Fruit fly (Drosophila melanogaster) whole organism, embryonic: ENCODE measurements around the gene Vm26Ac.
A peak's percentile ranks its signal among the peaks of the same experiment; 100 is the strongest.

ENCODE experiments used
- CG10543 ChIP-seq: fragments of 200-800 bp; sonication (Bioruptor generic); optimal IDR thresholded peaks from 3 replicates; lab custom pipeline; 2017; ENCODE audit warnings: missing biosample characterization, mild to moderate bottlenecking, missing genetic modification characterization, moderate library complexity
- CG12219 ChIP-seq: fragments of 200-800 bp; sonication (Bioruptor generic); optimal IDR thresholded peaks from 3 replicates; lab custom pipeline; 2018; ENCODE audit warnings: missing biosample characterization, mild to moderate bottlenecking, missing genetic modification characterization
- CG12299 ChIP-seq: fragments of 200-800 bp; sonication (Bioruptor generic); optimal IDR thresholded peaks from 2 replicates; lab custom pipeline; 2018; ENCODE audit warnings: missing biosample characterization, mild to moderate bottlenecking, missing genetic modification characterization
- CG13894 ChIP-seq: fragments of 200-800 bp; sonication (Bioruptor generic); optimal IDR thresholded peaks from 3 replicates; lab custom pipeline; 2018; ENCODE audit warnings: missing biosample characterization, mild to moderate bottlenecking, missing genetic modification characterization, moderate library complexity
- CG1529 ChIP-seq: fragments of 200-800 bp; sonication (Bioruptor generic); optimal IDR thresholded peaks from 3 replicates; lab custom pipeline; 2018; ENCODE audit warnings: missing biosample characterization, missing genetic modification characterization
- CG15514 ChIP-seq: fragments of 200-800 bp; sonication (Bioruptor generic); optimal IDR thresholded peaks from 3 replicates; lab custom pipeline; 2017; ENCODE audit warnings: missing biosample characterization, missing genetic modification characterization, mild to moderate bottlenecking, moderate library complexity, missing genetic modification reagents
- CG1792 ChIP-seq: fragments of 200-800 bp; sonication (Bioruptor generic); optimal IDR thresholded peaks from 2 replicates; lab custom pipeline; 2016; ENCODE audit warnings: missing biosample characterization, missing genetic modification characterization
- CG18764 ChIP-seq: fragments of 200-800 bp; sonication (Bioruptor generic); optimal IDR thresholded peaks from 3 replicates; lab custom pipeline; 2016; ENCODE audit warnings: missing biosample characterization, missing genetic modification characterization
- CG2875 ChIP-seq: fragments of 200-800 bp; sonication (Bioruptor generic); optimal IDR thresholded peaks from 2 replicates; lab custom pipeline; 2017; ENCODE audit warnings: missing biosample characterization, mild to moderate bottlenecking, missing genetic modification characterization, missing genetic modification reagents
- CG31365 ChIP-seq: fragments of 200-800 bp; sonication (Bioruptor generic); optimal IDR thresholded peaks from 2 replicates; lab custom pipeline; 2018; ENCODE audit warnings: missing biosample characterization, mild to moderate bottlenecking, missing genetic modification characterization
- CG31388 ChIP-seq: fragments of 200-800 bp; sonication (Bioruptor generic); optimal IDR thresholded peaks from 2 replicates; lab custom pipeline; 2016; ENCODE audit warnings: missing biosample characterization, missing genetic modification characterization
- CG32532 ChIP-seq: fragments of 200-800 bp; sonication (Bioruptor generic); IDR thresholded peaks from 2 replicates; pipeline ENCODE4 v1.3.6; 2022; ENCODE audit warnings: missing biosample characterization, missing genetic modification characterization
- CG32772 ChIP-seq: fragments of 200-800 bp; sonication (Bioruptor generic); IDR thresholded peaks from 2 replicates; pipeline ENCODE4 v1.3.6; 2022; ENCODE audit warnings: missing biosample characterization, missing genetic modification characterization
- CG3281 ChIP-seq: fragments of 200-800 bp; sonication (Bioruptor generic); optimal IDR thresholded peaks from 3 replicates; lab custom pipeline; 2017; ENCODE audit warnings: missing biosample characterization, mild to moderate bottlenecking, missing genetic modification characterization
- CG6254 ChIP-seq: fragments of 200-800 bp; sonication (Bioruptor generic); optimal IDR thresholded peaks from 3 replicates; lab custom pipeline; 2017; ENCODE audit warnings: mild to moderate bottlenecking, missing biosample characterization, missing genetic modification reagents, missing genetic modification characterization
- CG6689 ChIP-seq: fragments of 200-800 bp; sonication (Bioruptor generic); IDR thresholded peaks from 2 replicates; pipeline ENCODE4 v1.3.6; 2022; ENCODE audit warnings: missing biosample characterization, missing genetic modification characterization
- Dip3 ChIP-seq: fragments of 200-800 bp; sonication (Bioruptor generic); optimal IDR thresholded peaks from 3 replicates; lab custom pipeline; 2016; ENCODE audit warnings: missing biosample characterization, missing genetic modification characterization
- E2f2 ChIP-seq: fragments of 200-800 bp; sonication (Bioruptor generic); IDR thresholded peaks from 2 replicates; pipeline ENCODE4 v1.3.6; 2022; ENCODE audit warnings: missing biosample characterization, missing genetic modification characterization
- Gsc ChIP-seq: fragments of 200-800 bp; sonication (Bioruptor generic); IDR thresholded peaks from 2 replicates; pipeline ENCODE4 v1.3.6; 2022; ENCODE audit warnings: missing biosample characterization, missing genetic modification characterization
- HHEX ChIP-seq: fragments of 200-800 bp; sonication (Bioruptor generic); optimal IDR thresholded peaks from 3 replicates; lab custom pipeline; 2017; ENCODE audit warnings: missing biosample characterization, mild to moderate bottlenecking, missing genetic modification characterization, missing genetic modification reagents
- HmgZ ChIP-seq: fragments of 200-800 bp; sonication (Bioruptor generic); optimal IDR thresholded peaks from 2 replicates; lab custom pipeline; 2018; ENCODE audit warnings: missing biosample characterization, mild to moderate bottlenecking, missing genetic modification characterization
- Jarid2 ChIP-seq: fragments of 200-800 bp; sonication (Bioruptor generic); optimal IDR thresholded peaks from 3 replicates; lab custom pipeline; 2017; ENCODE audit warnings: mild to moderate bottlenecking, missing biosample characterization, missing genetic modification reagents, missing genetic modification characterization
- MESR4 ChIP-seq: fragments of 200-800 bp; sonication (Bioruptor generic); optimal IDR thresholded peaks from 2 replicates; lab custom pipeline; 2018; ENCODE audit warnings: missing biosample characterization, mild to moderate bottlenecking, missing genetic modification characterization, moderate library complexity
- Mes4 ChIP-seq: fragments of 200-800 bp; sonication (Bioruptor generic); optimal IDR thresholded peaks from 2 replicates; lab custom pipeline; 2016; ENCODE audit warnings: missing biosample characterization, missing genetic modification characterization
- NC2α ChIP-seq: fragments of 200-800 bp; sonication (Bioruptor generic); optimal IDR thresholded peaks from 2 replicates; lab custom pipeline; 2016; ENCODE audit warnings: missing biosample characterization, missing genetic modification characterization
- Nf-YA ChIP-seq: fragments of 200-800 bp; sonication (Bioruptor generic); IDR thresholded peaks from 2 replicates; pipeline ENCODE4 v1.3.6; 2022; ENCODE audit warnings: missing biosample characterization, missing genetic modification characterization
- Nf-YC ChIP-seq: fragments of 200-800 bp; optimal IDR thresholded peaks from 3 replicates; lab custom pipeline; 2019; ENCODE audit warnings: missing biosample characterization, mild to moderate bottlenecking, missing genetic modification characterization, moderate library complexity
- NfI ChIP-seq: fragments of 200-800 bp; sonication (Bioruptor generic); optimal IDR thresholded peaks from 3 replicates; lab custom pipeline; 2018; ENCODE audit warnings: missing biosample characterization, mild to moderate bottlenecking, missing genetic modification characterization, moderate library complexity
- Pdp1 ChIP-seq, 2 experiments: fragments of 200-800 bp; sonication (Bioruptor generic); optimal IDR thresholded peaks; 3 replicates each; lab custom pipeline; 2016; ENCODE audit warnings: missing biosample characterization in 2 of 2, missing genetic modification characterization in 2 of 2, mild to moderate bottlenecking in 1 of 2, moderate library complexity in 1 of 2
- Poxn ChIP-seq: fragments of 200-800 bp; sonication (Bioruptor generic); IDR thresholded peaks from 2 replicates; pipeline ENCODE4 v1.3.6; 2022; ENCODE audit warnings: missing biosample characterization, missing genetic modification characterization
- Sry-β ChIP-seq: fragments of 200-800 bp; sonication (Bioruptor generic); optimal IDR thresholded peaks from 2 replicates; lab custom pipeline; 2018; ENCODE audit warnings: missing biosample characterization, mild to moderate bottlenecking, missing genetic modification characterization, moderate library complexity
- Ssrp ChIP-seq: fragments of 200-800 bp; sonication (Bioruptor generic); optimal IDR thresholded peaks from 2 replicates; lab custom pipeline; 2018; ENCODE audit warnings: missing biosample characterization, mild to moderate bottlenecking, missing genetic modification characterization, moderate library complexity
- Tbp ChIP-seq: fragments of >200 bp; optimal IDR thresholded peaks from 2 replicates; lab custom pipeline; 2018; ENCODE audit warnings: missing biosample characterization, missing genetic modification characterization
- bigmax ChIP-seq: fragments of 200-800 bp; sonication (Bioruptor generic); optimal IDR thresholded peaks from 2 replicates; lab custom pipeline; 2018; ENCODE audit warnings: missing biosample characterization, mild to moderate bottlenecking, missing genetic modification characterization
- btn ChIP-seq: fragments of 200-800 bp; sonication (Bioruptor generic); optimal IDR thresholded peaks from 2 replicates; lab custom pipeline; 2016; ENCODE audit warnings: missing biosample characterization, missing genetic modification characterization
- chinmo ChIP-seq: fragments of 200-800 bp; sonication (Bioruptor generic); IDR thresholded peaks from 4 replicates; pipeline ENCODE4 v1.3.6; 2022; ENCODE audit warnings: missing biosample characterization, missing genetic modification characterization; ENCODE audit not compliant: partially characterized antibody
- chn ChIP-seq: fragments of 200-800 bp; sonication (Bioruptor generic); optimal IDR thresholded peaks from 2 replicates; lab custom pipeline; 2016; ENCODE audit warnings: missing biosample characterization, missing genetic modification characterization
- danr ChIP-seq: fragments of 200-800 bp; sonication (Bioruptor generic); IDR thresholded peaks from 2 replicates; pipeline ENCODE4 v1.3.6; 2022; ENCODE audit warnings: missing biosample characterization, missing genetic modification characterization
- ems ChIP-seq: fragments of 200-800 bp; sonication (Bioruptor generic); optimal IDR thresholded peaks from 3 replicates; lab custom pipeline; 2016; ENCODE audit warnings: missing biosample characterization, missing genetic modification characterization
- fd102C ChIP-seq: fragments of 200-800 bp; sonication (Bioruptor generic); optimal IDR thresholded peaks from 2 replicates; lab custom pipeline; 2018; ENCODE audit warnings: missing biosample characterization, mild to moderate bottlenecking, missing genetic modification characterization, moderate library complexity
- hth ChIP-seq: fragments of >200 bp; optimal IDR thresholded peaks from 2 replicates; lab custom pipeline; 2017; ENCODE audit warnings: inconsistent platforms
- jumu ChIP-seq: fragments of 200-800 bp; sonication (Bioruptor generic); optimal IDR thresholded peaks from 3 replicates; lab custom pipeline; 2016; ENCODE audit warnings: missing biosample characterization, missing genetic modification characterization
- kah ChIP-seq: fragments of 200-800 bp; sonication (Bioruptor generic); optimal IDR thresholded peaks from 2 replicates; lab custom pipeline; 2018; ENCODE audit warnings: missing biosample characterization, mild to moderate bottlenecking, missing genetic modification characterization
- pfk ChIP-seq: fragments of 200-800 bp; sonication (Bioruptor generic); optimal IDR thresholded peaks from 2 replicates; lab custom pipeline; 2018; ENCODE audit warnings: missing biosample characterization, mild to moderate bottlenecking, missing genetic modification characterization, moderate library complexity
- prd ChIP-seq, 3 experiments: fragments of >200 bp in 2 of 3; fragments of 200-800 bp in 1 of 3; sonication (Bioruptor generic) in 1 of 3; optimal IDR thresholded peaks in 2 of 3; IDR thresholded peaks in 1 of 3; 2 replicates in 2 of 3; 3 replicates in 1 of 3; pipeline versions ENCODE4 v1.3.6 to Lab custom; 2017 to 2022; ENCODE audit warnings: missing biosample characterization in 1 of 3, missing genetic modification characterization in 1 of 3
- shn ChIP-seq: fragments of 200-800 bp; sonication (Bioruptor generic); optimal IDR thresholded peaks from 3 replicates; lab custom pipeline; 2016; ENCODE audit warnings: missing biosample characterization, missing genetic modification characterization
- slp2 ChIP-seq: fragments of 200-800 bp; sonication (Bioruptor generic); optimal IDR thresholded peaks from 2 replicates; lab custom pipeline; 2016; ENCODE audit warnings: missing biosample characterization, missing genetic modification characterization
- unc-4 ChIP-seq: fragments of 200-800 bp; sonication (Bioruptor generic); IDR thresholded peaks from 2 replicates; pipeline ENCODE4 v1.3.6; 2022; ENCODE audit warnings: missing biosample characterization, missing genetic modification characterization; ENCODE audit not compliant: partially characterized antibody

Gene Vm26Ac

DNA sequence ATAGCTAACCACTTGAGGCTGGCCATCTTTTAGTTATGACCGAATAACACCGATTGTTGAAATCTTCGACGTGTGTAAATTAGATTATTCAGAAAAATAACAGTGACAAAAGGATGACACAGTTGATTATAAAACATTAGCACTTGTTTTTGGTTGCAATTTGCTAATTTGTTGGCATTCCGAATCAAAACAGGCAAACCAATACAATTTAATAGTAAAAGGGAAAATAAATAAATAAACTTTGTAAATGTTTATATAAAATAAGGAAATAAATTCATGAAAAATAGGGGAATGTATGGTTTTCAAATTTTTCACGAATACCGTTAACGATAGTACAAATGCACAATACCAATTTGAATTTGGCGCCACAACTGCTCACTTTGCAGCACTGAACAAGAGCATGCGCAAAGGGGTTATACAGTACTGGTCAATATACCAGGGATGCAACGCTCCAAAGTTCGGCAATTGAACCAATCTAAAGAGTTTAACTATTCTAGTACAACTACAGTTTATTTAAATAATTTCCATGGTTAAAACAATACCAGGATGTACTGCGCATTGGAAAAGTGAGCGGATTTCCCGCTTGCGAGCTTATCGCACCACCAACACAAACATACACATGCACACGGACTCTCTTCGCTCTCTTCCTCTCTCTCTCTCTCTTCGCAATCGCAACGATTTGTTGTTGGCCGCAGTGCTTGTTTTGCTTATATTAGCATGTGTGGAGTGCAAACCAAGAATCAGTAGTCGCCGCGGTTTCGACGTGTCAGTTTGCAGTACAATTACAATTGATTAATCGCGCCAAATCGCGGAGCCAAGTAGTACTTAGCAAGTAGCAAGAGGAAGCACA, 15.0 kb downstream of the Vm26Ac start, which contains the start of the genes Sfp26Ad and Gpdh1 (continued):
- TF ChIP-seq CG1792 (peak; percentile 56), CG6689 (GFP tag; lab: Robert Waterston, UW) (0 out of 2 replicates have a peak, but pooled peaks have one; percentile 24), CG3281 (GFP tag; lab: Kevin White, UChicago) (peak; percentile 60), Nf-YC (tag; lab: Kevin White, UChicago) (peak; percentile 71), CG1529 (peak; percentile 41), CG6254 (GFP tag; lab: Kevin White, UChicago) (peak; percentile 2), E2f2 (peak; percentile 100), Gsc (GFP tag; lab: Robert Waterston, UW) (no peak), CG15514 (GFP tag; lab: Kevin White, UChicago) (peak; percentile 97), bigmax (GFP tag; lab: Kevin White, UChicago) (peak; percentile 23), ems (GFP tag; lab: Kevin White, UChicago) (peak; percentile 87), CG32772 (GFP tag; lab: Robert Waterston, UW) (peak; percentile 66), NfI (peak; percentile 82), btn (GFP tag; lab: Kevin White, UChicago) (peak; percentile 11), HmgZ (tag; lab: Kevin White, UChicago) (peak; percentile 80), Sry-β (GFP tag; lab: Kevin White, UChicago) (no peak), CG10543 (GFP tag; lab: Kevin White, UChicago) (peak; percentile 68), Ssrp (tag; lab: Kevin White, UChicago) (peak; percentile 14), pfk (GFP tag; lab: Kevin White, UChicago) (peak; percentile 7), kah (peak; percentile 1), CG12299 (peak; percentile 64), chn (GFP tag; lab: Kevin White, UChicago) (peak; percentile 74), Jarid2 (peak; percentile 87), jumu (GFP tag; lab: Kevin White, UChicago) (peak; percentile 87), shn (GFP tag; lab: Kevin White, UChicago) (peak; percentile 55), CG13894 (tag; lab: Kevin White, UChicago) (peak; percentile 60), CG32532 (peak; percentile 80), prd (optimal IDR thresholded peaks at IDR 0.05; lab: Kevin White, UChicago) (no peak), prd (GFP tag; IDR thresholded peaks at IDR 0.05; lab: Robert Waterston, UW) (peak; percentile 74), danr (GFP tag; lab: Robert Waterston, UW) (no peak), fd102C (GFP tag; lab: Kevin White, UChicago) (peak; percentile 2), Nf-YA (peak; percentile 36), Dip3 (GFP tag; lab: Kevin White, UChicago) (peak; percentile 83), CG18764 (GFP tag; lab: Kevin White, UChicago) (peak; percentile 67), NC2α (GFP tag; lab: Kevin White, UChicago) (peak; percentile 51), CG2875 (GFP tag; lab: Kevin White, UChicago) (peak; percentile 61), Pdp1 (GFP tag; optimal IDR thresholded peaks at IDR 0.05; lab: Kevin White, UChicago) (peak; percentile 39 to 72), MESR4 (peak; percentile 65), CG31388 (GFP tag; lab: Kevin White, UChicago) (peak; percentile 31), slp2 (GFP tag; lab: Kevin White, UChicago) (peak; percentile 59), Poxn (no peak), CG12219 (GFP tag; lab: Kevin White, UChicago) (peak; percentile 23), HHEX (peak; percentile 59), hth (lab: Kevin White, UChicago) (no peak), Mes4 (GFP tag; lab: Kevin White, UChicago) (peak; percentile 65), CG31365 (tag; lab: Kevin White, UChicago) (peak; percentile 26), Tbp (GFP tag; lab: Kevin White, UChicago) (no peak), unc-4 (peak; percentile 55), chinmo (peak; percentile 94; the same call in 3 of the 4 replicates)
